Fruit fly (Drosophila melanogaster) whole organism, embryonic: ENCODE measurements around the gene Decay.

Source experiments
- BtbVII ChIP-seq: fragments of 200-800 bp; sonication (Bioruptor generic); optimal IDR thresholded peaks from 3 replicates; lab custom pipeline; 2017; ENCODE audit warnings: missing biosample characterization, mild to moderate bottlenecking, missing genetic modification characterization
- CG10209 ChIP-seq: fragments of 200-800 bp; sonication (Bioruptor generic); optimal IDR thresholded peaks from 3 replicates; lab custom pipeline; 2017; ENCODE audit warnings: missing biosample characterization, mild to moderate bottlenecking, missing genetic modification characterization, missing genetic modification reagents
- CG10366 ChIP-seq: fragments of 200-800 bp; sonication (Bioruptor generic); IDR thresholded peaks from 2 replicates; pipeline ENCODE4 v1.3.6; 2022; ENCODE audit warnings: missing biosample characterization, missing genetic modification characterization
- CG10462 ChIP-seq: fragments of 200-800 bp; sonication (Bioruptor generic); optimal IDR thresholded peaks from 2 replicates; lab custom pipeline; 2016; ENCODE audit warnings: missing biosample characterization, missing genetic modification characterization
- CG10654 ChIP-seq: fragments of 200-800 bp; sonication (Bioruptor generic); optimal IDR thresholded peaks from 2 replicates; lab custom pipeline; 2016; ENCODE audit warnings: missing biosample characterization, missing genetic modification characterization
- CG11696 ChIP-seq: fragments of 200-800 bp; sonication (Bioruptor generic); IDR thresholded peaks from 2 replicates; pipeline ENCODE4 v1.3.6; 2022; ENCODE audit warnings: missing biosample characterization, missing genetic modification characterization
- CG11723 ChIP-seq: fragments of 200-800 bp; sonication (Bioruptor generic); optimal IDR thresholded peaks from 2 replicates; lab custom pipeline; 2017; ENCODE audit warnings: missing biosample characterization, mild to moderate bottlenecking, missing genetic modification characterization
- CG12299 ChIP-seq: fragments of 200-800 bp; sonication (Bioruptor generic); optimal IDR thresholded peaks from 2 replicates; lab custom pipeline; 2018; ENCODE audit warnings: missing biosample characterization, mild to moderate bottlenecking, missing genetic modification characterization
- CG17186 ChIP-seq: fragments of 200-800 bp; sonication (Bioruptor generic); optimal IDR thresholded peaks from 3 replicates; lab custom pipeline; 2017; ENCODE audit warnings: missing biosample characterization, missing genetic modification reagents, missing genetic modification characterization
- CG18262 ChIP-seq: fragments of 200-800 bp; optimal IDR thresholded peaks from 3 replicates; lab custom pipeline; 2019; ENCODE audit warnings: missing biosample characterization, mild to moderate bottlenecking, missing genetic modification characterization, moderate library complexity
- CG18619 ChIP-seq: fragments of 200-800 bp; sonication (Bioruptor generic); optimal IDR thresholded peaks from 3 replicates; lab custom pipeline; 2017; ENCODE audit warnings: missing biosample characterization, mild to moderate bottlenecking, missing genetic modification characterization
- CG31224 ChIP-seq: fragments of 200-800 bp; sonication (Bioruptor generic); IDR thresholded peaks from 2 replicates; pipeline ENCODE4 v1.3.6; 2022; ENCODE audit warnings: missing biosample characterization, missing genetic modification characterization
- CG31365 ChIP-seq: fragments of 200-800 bp; sonication (Bioruptor generic); optimal IDR thresholded peaks from 2 replicates; lab custom pipeline; 2018; ENCODE audit warnings: missing biosample characterization, mild to moderate bottlenecking, missing genetic modification characterization
- CG3407 ChIP-seq: fragments of 200-800 bp; sonication (Bioruptor generic); optimal IDR thresholded peaks from 2 replicates; lab custom pipeline; 2018; ENCODE audit warnings: missing biosample characterization, mild to moderate bottlenecking, missing genetic modification characterization
- CG3995 ChIP-seq: fragments of 200-800 bp; sonication (Bioruptor generic); optimal IDR thresholded peaks from 3 replicates; lab custom pipeline; 2016; ENCODE audit warnings: missing biosample characterization, missing genetic modification characterization
- CG4360 ChIP-seq: fragments of 200-800 bp; sonication (Bioruptor generic); IDR thresholded peaks from 2 replicates; pipeline ENCODE4 v1.3.6; 2022; ENCODE audit warnings: missing biosample characterization, missing genetic modification characterization
- CG6272 ChIP-seq: fragments of 200-800 bp; sonication (Bioruptor generic); IDR thresholded peaks from 2 replicates; pipeline ENCODE4 v1.3.6; 2022; ENCODE audit warnings: missing biosample characterization, missing genetic modification characterization
- CG7556 ChIP-seq: fragments of 200-800 bp; sonication (Bioruptor generic); optimal IDR thresholded peaks from 2 replicates; lab custom pipeline; 2017; ENCODE audit warnings: missing biosample characterization, mild to moderate bottlenecking, missing genetic modification characterization
- CG7745 ChIP-seq: fragments of 200-800 bp; sonication (Bioruptor generic); optimal IDR thresholded peaks from 2 replicates; lab custom pipeline; 2018; ENCODE audit warnings: missing biosample characterization, mild to moderate bottlenecking, missing genetic modification characterization, moderate library complexity
- CG7963 ChIP-seq: fragments of 200-800 bp; sonication (Bioruptor generic); IDR thresholded peaks from 3 replicates; pipeline ENCODE4 v1.3.6; 2022; ENCODE audit warnings: missing biosample characterization, missing genetic modification characterization; ENCODE audit not compliant: partially characterized antibody
- Camta ChIP-seq: fragments of 200-800 bp; sonication (Bioruptor generic); optimal IDR thresholded peaks from 2 replicates; lab custom pipeline; 2016; ENCODE audit warnings: missing biosample characterization, missing genetic modification characterization
- Dfd ChIP-seq, 2 experiments: fragments of >200 bp; optimal IDR thresholded peaks; 2 replicates each; lab custom pipeline; 2017; ENCODE audit warnings: missing biosample characterization in 2 of 2, missing genetic modification characterization in 2 of 2
- Doc3 ChIP-seq: fragments of 200-800 bp; sonication (Bioruptor generic); IDR thresholded peaks from 3 replicates; pipeline ENCODE4 v1.3.6; 2022; ENCODE audit warnings: missing biosample characterization, missing genetic modification characterization; ENCODE audit not compliant: partially characterized antibody
- Dp ChIP-seq: fragments of 200-800 bp; sonication (Bioruptor generic); optimal IDR thresholded peaks from 2 replicates; lab custom pipeline; 2018; ENCODE audit warnings: missing biosample characterization, mild to moderate bottlenecking, missing genetic modification characterization, moderate library complexity
- E2f1 ChIP-seq: fragments of 200-800 bp; sonication (Bioruptor generic); IDR thresholded peaks from 2 replicates; pipeline ENCODE4 v1.3.6; 2022; ENCODE audit warnings: missing biosample characterization, missing genetic modification characterization
- Eip74EF ChIP-seq, 2 experiments: fragments of 200-800 bp in 1 of 2; fragments of >200 bp in 1 of 2; sonication (Bioruptor generic) in 1 of 2; optimal IDR thresholded peaks; 2 replicates each; lab custom pipeline; 2017 to 2019; ENCODE audit warnings: missing biosample characterization in 2 of 2, missing genetic modification characterization in 2 of 2, mild to moderate bottlenecking in 1 of 2, moderate library complexity in 1 of 2
- H2.0 ChIP-seq: fragments of 200-800 bp; sonication (Bioruptor generic); IDR thresholded peaks from 2 replicates; pipeline ENCODE4 v1.3.6; 2022; ENCODE audit warnings: missing biosample characterization, missing genetic modification characterization
- Hsf ChIP-seq: fragments of 200-800 bp; sonication (Bioruptor generic); optimal IDR thresholded peaks from 3 replicates; lab custom pipeline; 2016; ENCODE audit warnings: missing biosample characterization, missing genetic modification characterization
- Lhr ChIP-seq: fragments of 200-800 bp; sonication (Bioruptor generic); optimal IDR thresholded peaks from 3 replicates; lab custom pipeline; 2017; ENCODE audit warnings: mild to moderate bottlenecking, missing biosample characterization, missing genetic modification reagents, missing genetic modification characterization
- Mes4 ChIP-seq: fragments of 200-800 bp; sonication (Bioruptor generic); optimal IDR thresholded peaks from 2 replicates; lab custom pipeline; 2016; ENCODE audit warnings: missing biosample characterization, missing genetic modification characterization
- Mrtf ChIP-seq: fragments of 200-800 bp; sonication (Bioruptor generic); IDR thresholded peaks from 3 replicates; pipeline ENCODE4 v1.3.6; 2022; ENCODE audit warnings: missing biosample characterization, missing genetic modification characterization
- Myb ChIP-seq: fragments of 200-800 bp; sonication (Bioruptor generic); optimal IDR thresholded peaks from 2 replicates; lab custom pipeline; 2016; ENCODE audit warnings: missing biosample characterization, missing genetic modification characterization
- Nf-YB ChIP-seq: fragments of 200-800 bp; sonication (Bioruptor generic); optimal IDR thresholded peaks from 3 replicates; lab custom pipeline; 2019; ENCODE audit warnings: missing biosample characterization, mild to moderate bottlenecking, missing genetic modification characterization, moderate library complexity
- Ptx1 ChIP-seq: fragments of 200-800 bp; sonication (Bioruptor generic); IDR thresholded peaks from 2 replicates; pipeline ENCODE4 v1.3.6; 2022; ENCODE audit warnings: missing biosample characterization, missing genetic modification characterization
- Sox100B ChIP-seq: fragments of 200-800 bp; sonication (Bioruptor generic); optimal IDR thresholded peaks from 3 replicates; lab custom pipeline; 2018; ENCODE audit warnings: missing biosample characterization, mild to moderate bottlenecking, missing genetic modification characterization
- bowl ChIP-seq: fragments of 200-800 bp; sonication (Bioruptor generic); IDR thresholded peaks from 2 replicates; pipeline ENCODE4 v1.3.6; 2022; ENCODE audit warnings: missing biosample characterization, missing genetic modification characterization
- cad ChIP-seq: fragments of >200 bp; optimal IDR thresholded peaks from 2 replicates; lab custom pipeline; 2017; ENCODE audit warnings: missing biosample characterization, missing genetic modification characterization
- chinmo ChIP-seq: fragments of 200-800 bp; sonication (Bioruptor generic); IDR thresholded peaks from 4 replicates; pipeline ENCODE4 v1.3.6; 2022; ENCODE audit warnings: missing biosample characterization, missing genetic modification characterization; ENCODE audit not compliant: partially characterized antibody
- da ChIP-seq: fragments of 200-800 bp; sonication (Bioruptor generic); optimal IDR thresholded peaks from 2 replicates; lab custom pipeline; 2016; ENCODE audit warnings: missing biosample characterization, missing genetic modification characterization
- ems ChIP-seq: fragments of 200-800 bp; sonication (Bioruptor generic); optimal IDR thresholded peaks from 3 replicates; lab custom pipeline; 2016; ENCODE audit warnings: missing biosample characterization, missing genetic modification characterization
- gcm ChIP-seq: fragments of 200-800 bp; sonication (Bioruptor generic); optimal IDR thresholded peaks from 2 replicates; lab custom pipeline; 2019; ENCODE audit warnings: missing biosample characterization, mild to moderate bottlenecking, missing genetic modification characterization, moderate library complexity
- ind ChIP-seq: fragments of 200-800 bp; sonication (Bioruptor generic); optimal IDR thresholded peaks from 3 replicates; lab custom pipeline; 2016; ENCODE audit warnings: missing biosample characterization, missing genetic modification characterization
- ken ChIP-seq: fragments of 200-800 bp; sonication (Bioruptor generic); IDR thresholded peaks from 3 replicates; pipeline ENCODE4 v1.3.6; 2022; ENCODE audit warnings: missing biosample characterization, missing genetic modification characterization
- otp ChIP-seq: fragments of 200-800 bp; sonication (Bioruptor generic); IDR thresholded peaks from 3 replicates; pipeline ENCODE4, ENCODE4 v1.3.6; 2022; ENCODE audit warnings: missing biosample characterization, missing genetic modification characterization
- sim ChIP-seq: fragments of 200-800 bp; sonication (Bioruptor generic); IDR thresholded peaks from 2 replicates; pipeline ENCODE4 v1.3.6; 2022; ENCODE audit warnings: missing biosample characterization, missing genetic modification characterization
- sisA ChIP-seq: fragments of 200-800 bp; sonication (Bioruptor generic); IDR thresholded peaks from 2 replicates; pipeline ENCODE4 v1.3.6; 2022; ENCODE audit warnings: missing biosample characterization, missing genetic modification characterization
- sob ChIP-seq: fragments of 200-800 bp; sonication (Bioruptor generic); IDR thresholded peaks from 2 replicates; pipeline ENCODE4 v1.3.6; 2022; ENCODE audit warnings: missing biosample characterization, missing genetic modification characterization
- tin ChIP-seq: fragments of 200-800 bp; sonication (Bioruptor generic); optimal IDR thresholded peaks from 3 replicates; lab custom pipeline; 2016; ENCODE audit warnings: missing biosample characterization, missing genetic modification characterization
- trh ChIP-seq: fragments of 200-800 bp; sonication (Bioruptor generic); optimal IDR thresholded peaks from 2 replicates; lab custom pipeline; 2016; ENCODE audit warnings: missing biosample characterization, missing genetic modification characterization
- usp ChIP-seq: fragments of >200 bp; optimal IDR thresholded peaks from 2 replicates; lab custom pipeline; 2017; ENCODE audit warnings: missing biosample characterization, missing genetic modification characterization

Decay gene

DNA sequence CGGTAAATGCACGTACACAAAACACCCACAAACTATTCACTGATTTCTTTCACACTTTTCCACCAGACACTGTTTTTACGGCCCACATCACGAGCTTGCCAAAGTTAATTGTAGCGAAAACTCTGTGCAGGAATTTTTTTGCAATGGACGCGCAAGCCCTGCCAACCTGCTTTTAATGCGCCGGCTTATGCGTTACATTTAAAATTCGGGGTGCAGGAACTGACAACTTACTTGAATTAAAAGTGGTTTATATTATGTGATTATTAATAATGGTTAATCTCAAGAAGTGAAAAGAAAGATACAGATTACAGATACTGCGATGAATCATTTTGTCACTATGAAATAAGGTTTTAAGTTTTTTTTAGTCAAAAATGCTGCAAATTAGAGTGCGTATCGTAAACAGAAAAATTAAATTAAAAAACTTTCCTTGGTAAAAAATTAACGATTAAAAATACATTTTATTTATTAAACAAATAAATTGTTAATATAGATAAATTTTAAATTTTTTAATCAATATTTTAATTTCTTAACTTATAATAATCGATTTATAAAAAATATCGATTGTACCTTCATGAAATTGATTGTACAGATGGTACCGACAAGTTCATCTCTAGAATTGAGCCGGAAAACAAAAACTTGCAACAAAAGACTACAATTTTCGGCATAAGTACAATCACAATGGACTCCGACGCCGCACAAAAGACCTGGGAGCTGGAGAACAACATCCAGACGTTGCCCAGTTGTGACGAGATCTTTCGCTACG is 31.2 kb downstream of the Decay start, which contains the start of the genes CG42232 and CSN5 (continued):
- TF ChIP-seq trh (GFP tag; lab: Kevin White, UChicago) (no peak), gcm (no peak), sisA (GFP tag; lab: Robert Waterston, UW) (peak; percentile 51; the same call in 1 of the 2 replicates), bowl (no peak), ems (GFP tag; lab: Kevin White, UChicago) (peak; percentile 44), tin (GFP tag; lab: Kevin White, UChicago) (peak; percentile 48), Dp (GFP tag; lab: Kevin White, UChicago) (peak; percentile 46), CG10209 (GFP tag; lab: Kevin White, UChicago) (no peak), usp (GFP tag; lab: Kevin White, UChicago) (no peak), chinmo (no peak), Mes4 (GFP tag; lab: Kevin White, UChicago) (no peak), CG10654 (peak; percentile 67), Eip74EF (GFP tag; optimal IDR thresholded peaks at IDR 0.05; lab: Kevin White, UChicago) (no peak), Mrtf (GFP tag; lab: Robert Waterston, UW) (no peak), CG17186 (GFP tag; lab: Kevin White, UChicago) (peak; percentile 58), sob (GFP tag; lab: Robert Waterston, UW) (0 out of 2 replicates have a peak, but pooled peaks have one; percentile 18), CG18619 (GFP tag; lab: Kevin White, UChicago) (peak; percentile 9), CG10366 (no peak; the same call in 1 of the 2 replicates), H2.0 (GFP tag; lab: Robert Waterston, UW) (peak; percentile 35; the same call in 1 of the 2 replicates), CG11723 (GFP tag; lab: Kevin White, UChicago) (no peak), Lhr (GFP tag; lab: Kevin White, UChicago) (no peak), cad (GFP tag; lab: Kevin White, UChicago) (no peak), Nf-YB (GFP tag; lab: Kevin White, UChicago) (no peak), CG12299 (tag; lab: Kevin White, UChicago) (peak; percentile 9), BtbVII (GFP tag; lab: Kevin White, UChicago) (no peak), E2f1 (GFP tag; lab: Robert Waterston, UW) (peak; percentile 21; the same call in 1 of the 2 replicates), Dfd (GFP tag; optimal IDR thresholded peaks at IDR 0.05; lab: Kevin White, UChicago) (no peak), CG7963 (GFP tag; lab: Robert Waterston, UW) (no peak), Sox100B (GFP tag; lab: Kevin White, UChicago) (no peak), Ptx1 (GFP tag; lab: Robert Waterston, UW) (peak; percentile 63; the same call in 1 of the 2 replicates), CG3407 (GFP tag; lab: Kevin White, UChicago) (no peak), CG7745 (tag; lab: Kevin White, UChicago) (no peak), CG4360 (GFP tag; lab: Robert Waterston, UW) (no peak), CG10462 (GFP tag; lab: Kevin White, UChicago) (peak; percentile 45), Hsf (GFP tag; lab: Kevin White, UChicago) (peak; percentile 66), Doc3 (GFP tag; lab: Robert Waterston, UW) (no peak), CG31224 (GFP tag; lab: Robert Waterston, UW) (no peak), CG7556 (no peak), Camta (GFP tag; lab: Kevin White, UChicago) (peak; percentile 22), CG18262 (tag; lab: Kevin White, UChicago) (peak; percentile 51), CG31365 (tag; lab: Kevin White, UChicago) (no peak), sim (GFP tag; lab: Robert Waterston, UW) (no peak), otp (GFP tag; lab: Robert Waterston, UW) (no peak), CG3995 (GFP tag; lab: Kevin White, UChicago) (peak; percentile 45), Myb (GFP tag; lab: Kevin White, UChicago) (peak; percentile 96), ind (no peak), CG6272 (peak; percentile 45; the same call in 1 of the 2 replicates), CG11696 (GFP tag; lab: Robert Waterston, UW) (no peak), da (GFP tag; lab: Kevin White, UChicago) (no peak), ken (GFP tag; lab: Robert Waterston, UW) (no peak)
